Worm (Caenorhabditis elegans) whole organism, early embryonic: ENCODE measurements around the gene lin-25.

Experiments
- B0310.2 ChIP-seq: sonication (generic microtip); optimal IDR thresholded peaks from 2 replicates; lab custom pipeline; 2016; ENCODE audit warnings: mild to moderate bottlenecking, missing genetic modification characterization, missing compliant biosample characterization
- F13C5.2 ChIP-seq: sonication (generic microtip); optimal IDR thresholded peaks from 2 replicates; lab custom pipeline; 2017; ENCODE audit warnings: mild to moderate bottlenecking, missing genetic modification characterization, inconsistent platforms, missing compliant biosample characterization
- aly-1 ChIP-seq: sonication (generic microtip); optimal IDR thresholded peaks from 2 replicates; lab custom pipeline; 2016; ENCODE audit warnings: missing genetic modification characterization, missing compliant biosample characterization
- ama-1 ChIP-seq: fragments of 150-350 bp; optimal IDR thresholded peaks from 2 replicates; lab custom pipeline; 2014
- ceh-13 ChIP-seq: fragments of 200-800 bp; sonication (Bioruptor generic); optimal IDR thresholded peaks from 2 replicates; lab custom pipeline; 2018; ENCODE audit warnings: mild to moderate bottlenecking, missing genetic modification characterization, missing compliant biosample characterization
- ceh-36 ChIP-seq: sonication (generic microtip); optimal IDR thresholded peaks from 2 replicates; lab custom pipeline; 2016; ENCODE audit warnings: missing genetic modification characterization, inconsistent platforms, missing compliant biosample characterization
- ets-7 ChIP-seq: sonication (generic microtip); optimal IDR thresholded peaks from 2 replicates; lab custom pipeline; 2016; ENCODE audit warnings: missing genotype, missing genetic modification characterization, missing compliant biosample characterization
- flt-1 ChIP-seq: fragments of 200-800 bp; sonication (Bioruptor generic); IDR thresholded peaks from 2 replicates; pipeline ENCODE4 v1.3.6; 2022; ENCODE audit warnings: missing genetic modification characterization, missing compliant biosample characterization
- hmbx-1 ChIP-seq: sonication (generic microtip); optimal IDR thresholded peaks from 2 replicates; lab custom pipeline; 2016; ENCODE audit warnings: mild to moderate bottlenecking, missing genetic modification characterization, missing compliant biosample characterization
- hmg-4 ChIP-seq: fragments of 200-800 bp; sonication (Bioruptor generic); optimal IDR thresholded peaks from 2 replicates; lab custom pipeline; 2018; ENCODE audit warnings: mild to moderate bottlenecking, missing genetic modification characterization, missing compliant biosample characterization
- hnd-1 ChIP-seq: sonication (generic microtip); optimal IDR thresholded peaks from 2 replicates; lab custom pipeline; 2016; ENCODE audit warnings: missing genetic modification characterization, missing compliant biosample characterization
- pes-1 ChIP-seq: fragments of 200-800 bp; sonication (Bioruptor generic); IDR thresholded peaks from 2 replicates; pipeline ENCODE4 v1.3.6; 2022; ENCODE audit warnings: missing genetic modification reagents, missing genetic modification characterization, missing compliant biosample characterization
- scrt-1 ChIP-seq: fragments of 200-800 bp; sonication (Bioruptor generic); IDR thresholded peaks from 2 replicates; pipeline ENCODE4 v1.3.6; 2022; ENCODE audit warnings: missing genetic modification characterization, missing compliant biosample characterization
- sea-1 ChIP-seq: fragments of 200-800 bp; sonication (Bioruptor generic); conservative IDR thresholded peaks from 2 replicates; pipeline ENCODE4 v1.3.6; 2022; ENCODE audit warnings: missing genetic modification characterization, missing compliant biosample characterization
- tbx-11 ChIP-seq: fragments of 200-800 bp; sonication (Bioruptor generic); IDR thresholded peaks from 2 replicates; pipeline ENCODE4 v1.3.6; 2022; ENCODE audit warnings: missing genetic modification characterization, missing compliant biosample characterization
- tbx-37 ChIP-seq: fragments of 200-800 bp; sonication (Bioruptor generic); conservative IDR thresholded peaks from 2 replicates; pipeline ENCODE4 v1.3.6; 2022; ENCODE audit warnings: missing genetic modification reagents, missing genetic modification characterization, missing compliant biosample characterization
- tra-4 ChIP-seq: sonication (generic microtip); optimal IDR thresholded peaks from 2 replicates; lab custom pipeline; 2017; ENCODE audit warnings: missing genetic modification characterization, missing compliant biosample characterization

The lin-25 gene

DNA sequence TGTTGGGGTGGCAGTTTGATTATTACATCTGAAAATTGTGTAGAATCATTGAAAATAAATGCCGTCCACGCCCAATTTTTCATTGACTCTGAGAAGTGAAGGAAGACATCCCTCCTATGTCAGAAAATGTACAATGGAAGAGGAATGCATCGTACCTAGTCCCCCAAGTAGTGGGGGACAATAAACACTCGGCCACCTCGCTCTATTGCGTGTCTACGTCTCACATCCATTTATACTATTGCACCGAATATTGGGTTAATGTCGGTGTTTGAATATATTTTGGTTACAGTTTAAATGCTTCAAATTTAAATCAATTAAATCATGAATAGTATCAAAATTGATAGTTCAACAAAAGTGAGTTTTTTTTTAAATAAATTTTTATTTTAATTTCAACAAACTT, at the start of gene lin-25:
Gene lin-25 (plus strand): TSS at position 290 of the 400 bp plus-strand sequence.
- TF ChIP-seq hmg-4 (GFP tag; lab: Kevin White, UChicago) (no peak), hmbx-1 (tag; lab: Kevin White, UChicago) (no peak), scrt-1 (GFP tag; lab: Robert Waterston, UW) (no peak), tbx-11 (GFP tag; lab: Robert Waterston, UW) (no peak), hnd-1 (tag; lab: Kevin White, UChicago) (no peak), ama-1 (no peak), tra-4 (tag; lab: Kevin White, UChicago) (no peak), flt-1 (GFP tag; lab: Robert Waterston, UW) (no peak), aly-1 (no peak), F13C5.2 (no peak), ets-7 (tag; lab: Kevin White, UChicago) (no peak), sea-1 (GFP tag; lab: Robert Waterston, UW) (no peak), tbx-37 (GFP tag; lab: Robert Waterston, UW) (no peak), pes-1 (no peak), B0310.2 (no peak), ceh-13 (no peak), ceh-36 (no peak)

DNA sequence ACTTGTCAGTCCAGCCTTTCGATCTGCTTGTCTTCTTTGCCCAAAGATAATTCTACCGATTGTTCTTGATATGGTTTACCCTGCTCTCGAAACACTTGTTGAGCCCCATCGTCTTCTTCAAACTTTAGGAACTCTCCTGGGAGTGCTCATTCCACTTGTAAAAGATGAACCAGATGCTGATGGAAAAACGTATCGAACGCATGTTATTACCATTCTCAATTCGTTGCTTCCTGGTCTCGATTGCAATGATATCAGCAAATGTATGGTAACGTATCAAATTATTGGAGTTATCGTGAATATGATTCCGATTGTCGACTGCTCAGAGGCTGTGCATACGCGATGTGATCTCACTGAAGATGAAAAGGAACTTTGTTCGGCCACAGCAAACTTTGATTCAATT, 47.9 kb upstream of the lin-25 start:
- TF ChIP-seq hnd-1 (tag; lab: Kevin White, UChicago) = no peak
- no peak for TF ChIP-seq F13C5.2
- TF ChIP-seq B0310.2 = no peak
- TF ChIP-seq tbx-37 (GFP tag; lab: Robert Waterston, UW) = no peak
- TF ChIP-seq hmbx-1 (tag; lab: Kevin White, UChicago) = no peak
- no peak for TF ChIP-seq ets-7 (tag; lab: Kevin White, UChicago)
- TF ChIP-seq aly-1 = no peak
- TF ChIP-seq flt-1 (GFP tag; lab: Robert Waterston, UW) = no peak
- no peak for TF ChIP-seq pes-1
- TF ChIP-seq sea-1 (GFP tag; lab: Robert Waterston, UW) = no peak
- no peak for TF ChIP-seq ama-1
- no peak for TF ChIP-seq scrt-1 (GFP tag; lab: Robert Waterston, UW)
- no peak for TF ChIP-seq tbx-11 (GFP tag; lab: Robert Waterston, UW)
- no peak for TF ChIP-seq ceh-13
- no peak for TF ChIP-seq ceh-36
- no peak for TF ChIP-seq tra-4 (tag; lab: Kevin White, UChicago)
- no peak for TF ChIP-seq hmg-4 (GFP tag; lab: Kevin White, UChicago)

DNA sequence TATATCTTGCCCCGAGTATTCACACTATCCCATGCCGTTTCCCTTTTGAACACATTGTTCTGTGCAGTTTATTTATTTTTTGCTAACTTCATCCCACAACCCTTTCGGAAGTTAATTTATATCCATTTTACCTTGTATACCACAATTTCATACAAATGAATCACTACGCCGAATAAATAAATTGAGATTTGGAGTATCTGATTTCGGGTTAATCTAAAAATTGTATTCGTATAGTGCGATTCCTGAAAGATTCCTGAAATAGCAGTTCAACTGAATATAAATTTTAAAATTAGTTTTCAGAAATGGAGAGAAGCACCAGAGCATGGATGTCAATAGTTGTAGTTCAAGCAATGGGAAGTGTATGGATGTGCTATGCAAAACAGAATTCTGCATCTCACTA, 42.6 kb upstream of the lin-25 start, which contains the start of gene erg-28:
Gene erg-28 (plus strand): TSS at position 301 of the 400 bp plus-strand sequence.
- TF ChIP-seq aly-1 = no peak
- TF ChIP-seq pes-1 = no peak
- TF ChIP-seq hnd-1 (tag; lab: Kevin White, UChicago) = no peak
- TF ChIP-seq scrt-1 (GFP tag; lab: Robert Waterston, UW) = no peak
- TF ChIP-seq flt-1 (GFP tag; lab: Robert Waterston, UW) = no peak
- TF ChIP-seq ets-7 (tag; lab: Kevin White, UChicago) = no peak
- TF ChIP-seq ceh-36 = no peak
- no peak for TF ChIP-seq tbx-11 (GFP tag; lab: Robert Waterston, UW)
- no peak for TF ChIP-seq B0310.2

DNA sequence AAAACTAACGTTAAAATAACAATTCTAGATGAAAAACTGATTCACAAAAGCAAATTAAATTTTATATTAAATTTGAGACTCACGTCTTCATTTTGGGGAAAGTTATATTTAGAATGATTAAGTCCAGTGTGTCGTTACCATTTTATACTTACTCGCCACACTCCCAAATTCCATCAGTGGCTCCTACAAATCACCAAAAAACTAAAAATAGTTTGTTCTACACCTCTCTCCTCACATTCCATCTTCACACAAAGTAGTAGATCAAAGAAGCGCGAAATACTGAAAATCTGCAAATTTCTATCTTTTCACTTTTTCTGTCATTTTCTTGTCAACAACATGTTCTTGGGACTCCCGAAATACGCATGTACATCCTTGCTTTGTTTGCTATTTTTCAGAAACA, 40.9 kb upstream of the lin-25 start, which contains the start of gene ZC116.5:
Gene ZC116.5 (minus strand): TSS at position 101 of the 400 bp plus-strand sequence.
- TF ChIP-seq sea-1 (GFP tag; lab: Robert Waterston, UW) (no peak), ama-1 (no peak)

DNA sequence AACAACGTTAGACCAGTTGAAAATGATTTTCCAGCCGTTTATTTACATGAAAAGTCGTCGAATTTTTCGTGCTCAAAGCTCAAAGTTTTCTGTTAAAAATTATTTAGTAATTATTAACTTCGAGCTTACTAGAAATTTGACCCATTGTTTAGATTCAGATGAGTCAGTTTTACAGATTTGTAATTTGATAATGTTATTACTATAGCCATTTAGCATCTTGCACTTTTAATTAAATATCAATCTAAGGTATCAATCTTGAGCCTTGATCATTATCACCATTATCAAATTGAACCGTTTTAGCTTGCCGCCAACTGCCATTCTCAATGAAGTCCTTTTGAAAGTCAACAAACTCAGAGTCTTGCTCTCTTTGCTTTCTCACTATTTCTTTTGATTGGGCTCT, 40.2 kb upstream of the lin-25 start, which contains the start of gene ZC116.1:
Gene ZC116.1 (plus strand): TSS at position 301 of the 400 bp plus-strand sequence.
- no peak for TF ChIP-seq ceh-36
- no peak for TF ChIP-seq pes-1
- no peak for TF ChIP-seq B0310.2

DNA sequence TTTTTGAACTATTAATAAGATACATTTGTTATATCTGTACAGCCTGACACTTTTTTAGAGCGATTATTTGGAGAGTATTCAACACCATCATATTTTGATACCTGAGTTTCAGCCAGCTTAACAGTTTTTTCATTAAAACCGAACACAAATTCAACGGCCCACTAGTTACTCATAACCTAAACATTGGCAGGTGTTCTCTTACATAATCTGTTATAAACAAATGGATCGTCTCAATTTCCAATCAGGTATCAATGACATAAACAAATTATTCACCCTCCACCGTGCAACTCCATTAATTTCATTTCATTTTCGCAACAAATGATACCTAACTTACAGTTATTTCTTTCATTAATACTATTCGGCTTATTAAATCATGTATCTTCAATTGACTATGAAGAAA, 38.7 kb upstream of the lin-25 start, which contains the start of gene cubn-1:
Gene cubn-1 (plus strand): TSS at position 301 of the 400 bp plus-strand sequence.
- TF ChIP-seq tbx-11 (GFP tag; lab: Robert Waterston, UW) (no peak), flt-1 (GFP tag; lab: Robert Waterston, UW) (no peak), hnd-1 (tag; lab: Kevin White, UChicago) (no peak), pes-1 (no peak), tbx-37 (GFP tag; lab: Robert Waterston, UW) (no peak), sea-1 (GFP tag; lab: Robert Waterston, UW) (no peak), ceh-13 (no peak), scrt-1 (GFP tag; lab: Robert Waterston, UW) (no peak), hmg-4 (GFP tag; lab: Kevin White, UChicago) (no peak), F13C5.2 (no peak), ama-1 (no peak), ets-7 (tag; lab: Kevin White, UChicago) (no peak), B0310.2 (no peak), ceh-36 (no peak), tra-4 (tag; lab: Kevin White, UChicago) (no peak), aly-1 (no peak), hmbx-1 (tag; lab: Kevin White, UChicago) (no peak)

DNA sequence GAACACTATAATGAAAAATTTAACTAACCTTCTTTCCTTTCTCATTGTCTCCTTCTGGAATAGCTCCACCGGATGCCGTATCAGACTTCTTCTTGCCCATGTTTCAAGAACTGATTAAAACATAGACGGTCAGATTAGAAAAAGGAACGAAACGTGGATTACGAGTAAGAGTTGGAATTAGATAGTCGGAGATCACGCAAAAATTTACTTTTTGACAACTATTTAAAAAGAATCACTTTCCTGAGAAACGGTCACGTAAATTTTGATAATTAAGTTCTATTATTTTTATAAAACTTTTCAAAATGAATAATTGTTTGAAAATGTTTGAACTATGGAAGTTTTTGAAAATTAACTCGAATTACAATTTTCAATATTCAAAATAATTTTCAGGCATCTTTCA, 37.6 kb upstream of the lin-25 start, which contains the start of gene cyc-2.2:
Gene cyc-2.2 (minus strand): TSS at position 101 of the 400 bp plus-strand sequence.
- no peak for TF ChIP-seq ceh-13
- no peak for TF ChIP-seq flt-1 (GFP tag; lab: Robert Waterston, UW)
- TF ChIP-seq pes-1 = no peak
- no peak for TF ChIP-seq scrt-1 (GFP tag; lab: Robert Waterston, UW)
- TF ChIP-seq ama-1 = no peak
- no peak for TF ChIP-seq hmg-4 (GFP tag; lab: Kevin White, UChicago)
- TF ChIP-seq tbx-37 (GFP tag; lab: Robert Waterston, UW) = no peak
- no peak for TF ChIP-seq hmbx-1 (tag; lab: Kevin White, UChicago)
- no peak for TF ChIP-seq aly-1
- TF ChIP-seq ets-7 (tag; lab: Kevin White, UChicago) = no peak
- TF ChIP-seq tra-4 (tag; lab: Kevin White, UChicago) = no peak
- TF ChIP-seq tbx-11 (GFP tag; lab: Robert Waterston, UW) = no peak
- no peak for TF ChIP-seq B0310.2
- no peak for TF ChIP-seq ceh-36
- no peak for TF ChIP-seq hnd-1 (tag; lab: Kevin White, UChicago)
- TF ChIP-seq F13C5.2 = no peak
- no peak for TF ChIP-seq sea-1 (GFP tag; lab: Robert Waterston, UW)

DNA sequence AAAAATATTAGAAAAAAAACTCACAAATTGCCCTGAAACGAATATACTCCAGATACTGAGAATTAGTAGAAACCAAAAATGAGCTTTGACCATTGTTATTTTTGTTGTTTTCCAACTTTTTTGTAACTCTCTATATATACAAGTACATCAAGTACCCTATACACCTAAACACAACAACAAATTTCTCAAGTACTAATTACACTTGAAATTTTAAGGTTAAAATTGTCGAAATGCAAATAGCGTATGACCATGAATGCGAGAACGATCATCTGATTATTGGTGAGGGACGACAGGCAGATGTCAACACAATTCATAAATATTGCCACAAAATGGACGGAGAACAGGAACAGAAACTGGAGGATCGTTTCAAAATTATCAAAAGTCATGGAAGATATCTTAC, 25.4 kb upstream of the lin-25 start, which contains the start of gene F56H9.9:
Gene F56H9.9 (minus strand): TSS at position 101 of the 400 bp plus-strand sequence.
- TF ChIP-seq ama-1 (no peak), ceh-13 (no peak), F13C5.2 (no peak)
